Fruit fly (Drosophila melanogaster) whole organism: ENCODE measurements around the gene CG5639.

Source experiments
- CG8478 ChIP-seq: fragments of >200 bp; optimal IDR thresholded peaks from 2 replicates; lab custom pipeline; 2018; ENCODE audit warnings: inconsistent platforms
- EcR ChIP-seq, 2 experiments: fragments of >200 bp; optimal IDR thresholded peaks; 2 replicates each; lab custom pipeline; 2017; ENCODE audit warnings: missing biosample characterization in 2 of 2, missing genetic modification characterization in 2 of 2, missing genetic modification reagents in 2 of 2
- pan ChIP-seq: fragments of >200 bp; optimal IDR thresholded peaks from 2 replicates; lab custom pipeline; 2017
- usp ChIP-seq: fragments of >200 bp; optimal IDR thresholded peaks from 2 replicates; lab custom pipeline; 2017; ENCODE audit warnings: missing biosample characterization, missing genetic modification characterization, mixed read lengths

DNA sequence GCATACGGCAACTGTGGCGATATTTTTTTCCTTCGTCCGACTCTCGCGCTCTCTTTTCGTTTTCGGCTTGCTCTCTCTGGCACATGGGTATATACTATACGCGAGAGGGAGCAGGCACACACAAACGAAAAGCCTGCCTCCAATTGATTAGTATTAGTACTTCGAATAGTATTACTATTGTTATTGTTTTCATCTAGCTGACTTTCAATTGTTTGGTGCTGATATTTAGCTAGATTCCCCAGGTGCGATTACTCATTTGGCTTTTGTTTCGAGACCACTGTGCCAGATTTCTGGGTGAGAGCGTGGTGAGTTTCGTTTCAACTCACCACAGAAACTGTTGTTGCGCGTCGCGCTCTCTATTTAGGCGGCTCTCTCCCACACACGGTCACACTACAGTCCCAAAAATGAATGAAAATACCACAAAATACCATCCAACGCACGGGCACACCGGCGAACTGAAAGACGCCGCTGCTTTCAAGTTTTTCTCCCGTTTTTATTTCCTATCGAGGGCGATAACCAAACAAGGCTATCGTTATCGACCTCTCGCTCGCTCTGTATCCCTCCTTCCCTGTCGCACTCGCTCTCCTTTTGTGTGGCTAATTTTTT is 14.6 kb downstream of the CG5639 start:
- TF ChIP-seq EcR (GFP tag; optimal IDR thresholded peaks at IDR 0.05; lab: Kevin White, UChicago) (no peak), pan (lab: Kevin White, UChicago) (no peak), usp (GFP tag; lab: Kevin White, UChicago) (no peak), CG8478 (lab: Kevin White, UChicago) (no peak)
